Fruit fly (Drosophila melanogaster): ENCODE data around the gene cona.

cona gene

dm6 chr3R:18398954-18399697, 13.5 kb downstream of the cona start, which contains the start of gene Vha100-2 (continued):
- TF ChIP-seq CG33213 (GFP tag; optimal IDR thresholded peaks at IDR 0.05) (peak; percentile 20), kah (GFP tag; optimal IDR thresholded peaks at IDR 0.05) (peak; percentile 100), CG5953 (GFP tag; IDR thresholded peaks at IDR 0.05) (peak; percentile 61; the same call in 1 of the 2 replicates), gcm (GFP tag; optimal IDR thresholded peaks at IDR 0.05) (no peak), Antp (GFP tag; optimal IDR thresholded peaks at IDR 0.05) (no peak), CG6813 (GFP tag; optimal IDR thresholded peaks at IDR 0.05) (peak; percentile 48), Ptx1 (GFP tag; IDR thresholded peaks at IDR 0.05) (0 out of 2 replicates have a peak, but pooled peaks have one; percentile 20), da (GFP tag; optimal IDR thresholded peaks at IDR 0.05) (peak; percentile 27), ftz-f1 (GFP tag; optimal IDR thresholded peaks at IDR 0.05) (no peak), CG9609 (GFP tag; optimal IDR thresholded peaks at IDR 0.05) (no peak), dysf (GFP tag; IDR thresholded peaks at IDR 0.05) (peak; percentile 53; the same call in 2 of the 3 replicates), CG3847 (GFP tag; IDR thresholded peaks at IDR 0.05) (no peak; the same call in none of the 2 replicates), CG7987 (GFP tag; optimal IDR thresholded peaks at IDR 0.05) (peak; percentile 56), CG11504 (tag; optimal IDR thresholded peaks at IDR 0.05) (peak; percentile 40), insv (GFP tag; optimal IDR thresholded peaks at IDR 0.05) (peak in 1 of 2 experiments; percentile 51), mirr (GFP tag; optimal IDR thresholded peaks at IDR 0.05) (peak; percentile 70), Fer3 (tag; optimal IDR thresholded peaks at IDR 0.05) (peak; percentile 39), sug (tag; optimal IDR thresholded peaks at IDR 0.05) (peak; percentile 18), TFAM (GFP tag; optimal IDR thresholded peaks at IDR 0.05) (no peak), danr (GFP tag; IDR thresholded peaks at IDR 0.05) (0 out of 2 replicates have a peak, but pooled peaks have one; percentile 25), Aef1 (GFP tag; IDR thresholded peaks at IDR 0.05) (peak; percentile 36; the same call in 2 of the 3 replicates), CG42726 (GFP tag; IDR thresholded peaks at IDR 0.05; ENCODE audit: partially characterized antibody) (peak; percentile 26; the same call in 1 of the 2 replicates), CG30431 (GFP tag; optimal IDR thresholded peaks at IDR 0.05) (no peak), Fer2 (tag; optimal IDR thresholded peaks at IDR 0.05) (no peak), vvl (GFP tag; IDR thresholded peaks at IDR 0.05) (peak; percentile 28), MESR4 (GFP tag; optimal IDR thresholded peaks at IDR 0.05) (peak; percentile 21), CG32767 (GFP tag; IDR thresholded peaks at IDR 0.05) (peak; percentile 30; the same call in 1 of the 2 replicates), CG2199 (GFP tag; IDR thresholded peaks at IDR 0.05) (peak; percentile 26; the same call in 1 of the 3 replicates), CG2116 (GFP tag; optimal IDR thresholded peaks at IDR 0.05) (peak; percentile 20), NFAT (GFP tag; IDR thresholded peaks at IDR 0.05) (peak; percentile 70), Max (GFP tag; optimal IDR thresholded peaks at IDR 0.05) (peak; percentile 57), Bgb (GFP tag; IDR thresholded peaks at IDR 0.05; ENCODE audit: partially characterized antibody) (peak; percentile 66), kay (GFP tag; optimal IDR thresholded peaks at IDR 0.05) (peak; percentile 37), Sin3A (optimal IDR thresholded peaks at IDR 0.05) (peak; percentile 52), Doc3 (GFP tag; IDR thresholded peaks at IDR 0.05; ENCODE audit: partially characterized antibody) (no peak), CG14860 (GFP tag; IDR thresholded peaks at IDR 0.05; ENCODE audit: partially characterized antibody) (peak; percentile 41; the same call in 1 of the 3 replicates), CG13775 (GFP tag; optimal IDR thresholded peaks at IDR 0.05) (peak; percentile 12), gro (GFP tag; optimal IDR thresholded peaks at IDR 0.05) (no peak), zfh2 (GFP tag; optimal IDR thresholded peaks at IDR 0.05) (no peak), NC2α (GFP tag; optimal IDR thresholded peaks at IDR 0.05) (no peak), rib (GFP tag; IDR thresholded peaks at IDR 0.05) (peak; percentile 81), nau (GFP tag; optimal IDR thresholded peaks at IDR 0.05) (peak; percentile 9), CG1233 (GFP tag; optimal IDR thresholded peaks at IDR 0.05) (no peak), dpn (GFP tag; optimal IDR thresholded peaks at IDR 0.05) (peak; percentile 3 to 18), CG17802 (tag; optimal IDR thresholded peaks at IDR 0.05) (no peak), CG18619 (GFP tag; optimal IDR thresholded peaks at IDR 0.05) (no peak), Kr (GFP tag; optimal IDR thresholded peaks at IDR 0.05) (no peak), CG2129 (GFP tag; IDR thresholded peaks at IDR 0.05; ENCODE audit: partially characterized antibody) (no peak), CG3065 (GFP tag; optimal IDR thresholded peaks at IDR 0.05) (no peak)
